Worm (Caenorhabditis elegans) whole organism, L4 larva: ENCODE results near the gene C01G10.15.

ENCODE experiments used
- D1046.2 ChIP-seq: fragments of 200-800 bp; sonication (Bioruptor generic); IDR thresholded peaks from 2 replicates; pipeline ENCODE4 v1.3.6; 2022; ENCODE audit warnings: missing genetic modification characterization, missing compliant biosample characterization
- F10B5.3 ChIP-seq: sonication (generic microtip); optimal IDR thresholded peaks from 2 replicates; lab custom pipeline; 2016; ENCODE audit warnings: mild to moderate bottlenecking, missing genetic modification characterization, missing compliant biosample characterization
- F37D6.2 ChIP-seq: sonication (generic microtip); optimal IDR thresholded peaks from 2 replicates; lab custom pipeline; 2016; ENCODE audit warnings: mild to moderate bottlenecking, missing genetic modification characterization, missing compliant biosample characterization
- F44E2.7 ChIP-seq: fragments of 200-800 bp; sonication (Bioruptor generic); IDR thresholded peaks from 2 replicates; pipeline ENCODE4 v2.1.2; 2022; ENCODE audit warnings: missing genetic modification characterization, missing compliant biosample characterization
- Y105C5A.15 ChIP-seq: fragments of 200-800 bp; sonication (Bioruptor generic); IDR thresholded peaks from 2 replicates; pipeline ENCODE4 v1.3.6; 2022; ENCODE audit warnings: missing genetic modification characterization, missing compliant biosample characterization
- Y48G9A.11 ChIP-seq: fragments of 200-800 bp; sonication (Bioruptor generic); IDR thresholded peaks from 2 replicates; pipeline ENCODE4 v1.3.6; 2022; ENCODE audit warnings: missing genetic modification reagents, missing genetic modification characterization, missing compliant biosample characterization
- Y5F2A.4 ChIP-seq: fragments of 200-800 bp; sonication (Bioruptor generic); optimal IDR thresholded peaks from 2 replicates; lab custom pipeline; 2018; ENCODE audit warnings: mild to moderate bottlenecking, missing genetic modification characterization, missing compliant biosample characterization
- ZK337.2 ChIP-seq: fragments of 200-800 bp; sonication (Bioruptor generic); IDR thresholded peaks from 2 replicates; pipeline ENCODE4 v1.3.6; 2022; ENCODE audit warnings: missing genetic modification reagents, missing genetic modification characterization, missing compliant biosample characterization
- aha-1 ChIP-seq: fragments of 150-350 bp; peaks from one replicate; lab custom pipeline; 2014; ENCODE audit warnings: missing biosample characterization, missing genetic modification characterization
- aly-2 ChIP-seq: sonication (generic microtip); optimal IDR thresholded peaks from 2 replicates; lab custom pipeline; 2018; ENCODE audit warnings: missing biosample characterization, missing genetic modification characterization
- arid-1 ChIP-seq: fragments of 200-800 bp; sonication (Bioruptor generic); conservative IDR thresholded peaks from 2 replicates; pipeline ENCODE4 v1.3.6; 2022; ENCODE audit warnings: missing genetic modification reagents, missing genetic modification characterization, missing compliant biosample characterization
- ceh-20 ChIP-seq: fragments of 200-800 bp; sonication (Bioruptor generic); IDR thresholded peaks from 2 replicates; pipeline ENCODE4 v1.3.6; 2022; ENCODE audit warnings: missing genetic modification reagents, missing genetic modification characterization, missing compliant biosample characterization
- ceh-28 ChIP-seq: fragments of 150-350 bp; optimal IDR thresholded peaks from 2 replicates; lab custom pipeline; 2014; ENCODE audit warnings: missing biosample characterization, missing genetic modification reagents, missing genetic modification characterization
- ceh-32 ChIP-seq: sonication (generic microtip); optimal IDR thresholded peaks from 2 replicates; lab custom pipeline; 2016; ENCODE audit warnings: mild to moderate bottlenecking, missing genetic modification characterization, missing compliant biosample characterization; ENCODE audit not compliant: poor library complexity
- ces-1 ChIP-seq: fragments of 150-350 bp; sonication (generic microtip); optimal IDR thresholded peaks from 4 replicates; lab custom pipeline; 2014; ENCODE audit warnings: missing biosample characterization, missing genetic modification reagents, missing genetic modification characterization
- ctbp-1 ChIP-seq: fragments of 200-800 bp; sonication (Bioruptor generic); IDR thresholded peaks from 2 replicates; pipeline ENCODE4 v1.3.6; 2022; ENCODE audit warnings: missing genetic modification reagents, missing genetic modification characterization, missing compliant biosample characterization
- daf-12 ChIP-seq: fragments of 150-350 bp; optimal IDR thresholded peaks from 2 replicates; lab custom pipeline; 2014; ENCODE audit warnings: missing biosample characterization, missing genetic modification reagents, missing genetic modification characterization
- daf-8 ChIP-seq: fragments of 200-800 bp; sonication (Bioruptor generic); IDR thresholded peaks from 2 replicates; pipeline ENCODE4 v1.3.6; 2022; ENCODE audit warnings: missing genetic modification characterization, missing compliant biosample characterization
- dmd-6 ChIP-seq: fragments of 200-800 bp; sonication (Bioruptor generic); IDR thresholded peaks from 2 replicates; pipeline ENCODE4 v1.3.6; 2022; ENCODE audit warnings: missing genetic modification reagents, missing genetic modification characterization, missing compliant biosample characterization
- dmd-9 ChIP-seq: fragments of 200-800 bp; sonication (Bioruptor generic); IDR thresholded peaks from 2 replicates; pipeline ENCODE4 v1.3.6; 2022; ENCODE audit warnings: missing genetic modification reagents, missing genetic modification characterization, missing compliant biosample characterization
- dpl-1 ChIP-seq: fragments of 150-350 bp; optimal IDR thresholded peaks from 2 replicates; lab custom pipeline; 2014; ENCODE audit warnings: missing biosample characterization, missing genetic modification reagents, missing genetic modification characterization
- dve-1 ChIP-seq: sonication (generic microtip); optimal IDR thresholded peaks from 2 replicates; lab custom pipeline; 2017; ENCODE audit warnings: antibody characterized with exemption, mild to moderate bottlenecking, missing genetic modification characterization, missing compliant biosample characterization; ENCODE audit not compliant: insufficient read depth
- fkh-10 ChIP-seq: fragments of 150-350 bp; optimal IDR thresholded peaks from 2 replicates; lab custom pipeline; 2014; ENCODE audit warnings: missing biosample characterization, missing genetic modification reagents, missing genetic modification characterization
- jun-1 ChIP-seq: fragments of 150-350 bp; optimal IDR thresholded peaks from 2 replicates; lab custom pipeline; 2014; ENCODE audit warnings: missing biosample characterization, missing genetic modification reagents, missing genetic modification characterization
- lin-1 ChIP-seq: fragments of 200-800 bp; sonication (Bioruptor generic); IDR thresholded peaks from 2 replicates; pipeline ENCODE4 v1.3.6; 2022; ENCODE audit warnings: missing genetic modification reagents, missing genetic modification characterization, missing compliant biosample characterization
- lin-13 ChIP-seq: fragments of 150-350 bp; optimal IDR thresholded peaks from 2 replicates; lab custom pipeline; 2014; ENCODE audit warnings: missing biosample characterization, missing genetic modification reagents, missing genetic modification characterization
- lin-38 ChIP-seq: fragments of 200-800 bp; sonication (Bioruptor generic); IDR thresholded peaks from 2 replicates; pipeline ENCODE4 v1.3.6; 2022; ENCODE audit warnings: missing genetic modification reagents, missing genetic modification characterization, missing compliant biosample characterization
- lin-39 ChIP-seq: fragments of 150-350 bp; optimal IDR thresholded peaks from 2 replicates; lab custom pipeline; 2014; ENCODE audit warnings: missing biosample characterization, missing genetic modification reagents, missing genetic modification characterization
- madf-5 ChIP-seq, 2 experiments: fragments of 200-800 bp; sonication (Bioruptor generic); IDR thresholded peaks; 2 replicates each; pipeline ENCODE4 v1.3.6; 2022; ENCODE audit warnings: missing compliant biosample characterization in 2 of 2, missing genetic modification characterization in 2 of 2
- mdl-1 ChIP-seq, 2 experiments: fragments of 150-350 bp in 1 of 2; sonication (generic microtip) in 1 of 2; optimal IDR thresholded peaks; 2 replicates each; lab custom pipeline; 2014 to 2017; ENCODE audit warnings: missing biosample characterization in 2 of 2, missing genetic modification characterization in 2 of 2
- mdt-29 ChIP-seq: fragments of 200-800 bp; sonication (Bioruptor generic); IDR thresholded peaks from 2 replicates; pipeline ENCODE4 v1.3.6; 2022; ENCODE audit warnings: missing genetic modification reagents, missing genetic modification characterization, missing compliant biosample characterization
- mep-1 ChIP-seq: fragments of 150-350 bp; sonication (generic microtip); optimal IDR thresholded peaks from 3 replicates; lab custom pipeline; 2014; ENCODE audit warnings: missing biosample characterization, missing genetic modification characterization
- nhr-10 ChIP-seq: fragments of 150-350 bp; optimal IDR thresholded peaks from 2 replicates; lab custom pipeline; 2014; ENCODE audit warnings: missing biosample characterization, missing genetic modification characterization
- nhr-42 ChIP-seq: fragments of 200-800 bp; sonication (Bioruptor generic); IDR thresholded peaks from 2 replicates; pipeline ENCODE4 v1.3.6; 2022; ENCODE audit warnings: missing genetic modification characterization, missing compliant biosample characterization
- nhr-48 ChIP-seq: sonication (generic microtip); optimal IDR thresholded peaks from 2 replicates; lab custom pipeline; 2016; ENCODE audit warnings: mild to moderate bottlenecking, missing genetic modification characterization, missing compliant biosample characterization
- nhr-76 ChIP-seq: fragments of 150-350 bp; optimal IDR thresholded peaks from 2 replicates; lab custom pipeline; 2014; ENCODE audit warnings: missing biosample characterization, missing genetic modification characterization
- rbr-2 ChIP-seq: sonication (generic microtip); optimal IDR thresholded peaks from 2 replicates; lab custom pipeline; 2016; ENCODE audit warnings: missing genotype, missing genetic modification characterization, missing compliant biosample characterization
- snpc-4 ChIP-seq: fragments of 150-350 bp; optimal IDR thresholded peaks from 2 replicates; lab custom pipeline; 2014; ENCODE audit warnings: missing biosample characterization, missing genetic modification characterization
- spr-1 ChIP-seq: sonication (generic microtip); optimal IDR thresholded peaks from 2 replicates; lab custom pipeline; 2016; ENCODE audit warnings: mild to moderate bottlenecking, missing genetic modification characterization, missing compliant biosample characterization
- spr-3 ChIP-seq: fragments of 200-800 bp; sonication (Bioruptor generic); optimal IDR thresholded peaks from 2 replicates; lab custom pipeline; 2018; ENCODE audit warnings: mild to moderate bottlenecking, missing genetic modification characterization, missing compliant biosample characterization
- tra-1 ChIP-seq: fragments of 200-800 bp; sonication (Bioruptor generic); IDR thresholded peaks from 2 replicates; pipeline ENCODE4 v1.3.6; 2022; ENCODE audit warnings: missing genetic modification reagents, missing genetic modification characterization, missing compliant biosample characterization
- zag-1 ChIP-seq: fragments of 150-350 bp; optimal IDR thresholded peaks from 2 replicates; lab custom pipeline; 2014; ENCODE audit warnings: missing biosample characterization, missing genetic modification characterization
- zfp-3 ChIP-seq: fragments of 200-800 bp; sonication (Bioruptor generic); conservative IDR thresholded peaks from 2 replicates; pipeline ENCODE4 v1.3.6; 2022; ENCODE audit warnings: missing genetic modification reagents, missing genetic modification characterization, missing compliant biosample characterization
- zip-11 ChIP-seq: fragments of 200-800 bp; sonication (Bioruptor generic); IDR thresholded peaks from 2 replicates; pipeline ENCODE4 v1.3.6; 2022; ENCODE audit warnings: missing genetic modification characterization, missing compliant biosample characterization
- ztf-11 ChIP-seq: fragments of 150-350 bp; optimal IDR thresholded peaks from 2 replicates; lab custom pipeline; 2014; ENCODE audit warnings: missing biosample characterization, missing genetic modification characterization

The C01G10.15 gene

DNA sequence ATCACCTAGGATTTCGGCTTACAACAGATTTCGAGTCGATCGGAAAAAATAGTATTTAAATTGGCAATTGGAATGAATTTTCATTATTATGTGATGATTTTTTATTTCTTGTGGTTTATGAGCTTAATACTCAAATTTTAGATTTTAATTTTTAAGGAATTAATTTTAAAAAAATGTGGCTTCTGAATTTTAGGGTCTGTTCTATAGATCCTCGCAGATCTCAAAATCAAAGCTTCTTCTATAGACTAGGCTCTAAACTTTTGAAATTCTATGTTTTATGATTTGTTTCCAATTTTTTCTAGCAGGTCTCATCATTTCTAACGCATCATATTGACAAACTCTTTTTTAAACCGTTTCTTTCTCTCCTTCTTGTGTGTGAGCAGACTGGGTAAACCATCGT is 5.6 kb upstream of the C01G10.15 start, which contains the start of gene txt-12:
txt-12 (plus strand) TSS at position 301 of the 400 bp plus-strand sequence.
- TF ChIP-seq ceh-20 (GFP tag; lab: Robert Waterston, UW) (no peak), nhr-76 (tag; lab: Kevin White, UChicago) (no peak), spr-1 (tag; lab: Kevin White, UChicago) (no peak), rbr-2 (tag; lab: Kevin White, UChicago) (no peak), nhr-48 (no peak), dpl-1 (no peak), F37D6.2 (tag; lab: Kevin White, UChicago) (no peak), aha-1 (tag; lab: Kevin White, UChicago) (no peak), madf-5 (GFP tag; IDR thresholded peaks at IDR 0.05; lab: Robert Waterston, UW) (no peak), ceh-32 (tag; lab: Kevin White, UChicago) (no peak), lin-13 (no peak), nhr-10 (tag; lab: Kevin White, UChicago) (no peak), fkh-10 (GFP tag; lab: Kevin White, UChicago) (no peak), snpc-4 (tag; lab: Kevin White, UChicago) (no peak), lin-39 (no peak), tra-1 (GFP tag; lab: Robert Waterston, UW) (no peak), ctbp-1 (GFP tag; lab: Robert Waterston, UW) (no peak)

DNA sequence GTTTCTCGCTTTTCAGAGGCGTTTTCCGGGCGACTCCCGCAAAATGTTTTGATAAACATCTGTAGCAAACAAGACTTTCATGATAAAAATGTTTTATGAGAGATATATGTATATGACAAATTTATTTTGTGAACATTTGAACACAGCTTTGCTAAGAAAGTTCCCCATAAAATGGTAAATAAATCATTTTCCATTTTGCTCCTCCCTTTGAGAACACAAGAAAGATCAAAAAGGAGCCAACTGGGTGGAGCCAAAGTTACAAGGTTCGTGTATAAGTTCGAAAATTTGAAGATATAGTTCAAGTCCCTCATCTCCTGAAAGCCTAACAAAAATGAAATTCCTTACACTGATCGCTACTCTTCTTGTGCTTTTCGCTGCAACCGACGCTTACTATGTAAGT is 3.4 kb upstream of the C01G10.15 start, which contains the start of gene C01G10.17:
C01G10.17 (plus strand) TSS at position 301 of the 400 bp plus-strand sequence.
- TF ChIP-seq lin-13 (no peak), dmd-6 (GFP tag; lab: Robert Waterston, UW) (no peak), zip-11 (no peak), Y105C5A.15 (no peak), ceh-28 (tag; lab: Kevin White, UChicago) (no peak), F10B5.3 (tag; lab: Kevin White, UChicago) (no peak), zfp-3 (GFP tag; lab: Robert Waterston, UW) (no peak), daf-8 (GFP tag; lab: Robert Waterston, UW) (no peak), jun-1 (tag; lab: Kevin White, UChicago) (no peak), arid-1 (no peak)

DNA sequence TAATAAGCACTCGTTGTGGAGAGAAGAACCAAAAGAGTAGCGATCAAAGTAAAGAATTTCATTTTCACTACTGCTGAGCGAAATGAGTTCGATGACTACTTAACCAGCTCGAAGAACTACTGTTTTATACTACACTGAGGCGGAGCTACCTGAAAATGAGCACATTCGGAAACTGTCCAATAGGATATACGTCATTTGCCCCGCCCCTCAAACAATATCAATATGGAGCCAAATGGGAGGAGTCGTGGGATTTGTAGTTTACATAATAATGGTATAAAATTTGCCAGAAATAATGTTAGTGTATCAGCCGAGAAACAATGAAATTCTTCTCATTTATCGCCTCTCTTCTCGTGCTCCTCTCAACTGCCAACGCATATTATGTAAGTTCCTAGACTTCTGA is 2.3 kb upstream of the C01G10.15 start, which contains the start of the genes C01G10.5 and C01G10.4:
C01G10.5 (minus strand) TSS at position 101 of the 400 bp plus-strand sequence.
C01G10.4 (plus strand) TSS at position 303 of the 400 bp plus-strand sequence.
- TF ChIP-seq ces-1 (GFP tag; lab: Kevin White, UChicago) (no peak), dve-1 (tag; lab: Kevin White, UChicago) (no peak), rbr-2 (tag; lab: Kevin White, UChicago) (no peak), jun-1 (tag; lab: Kevin White, UChicago) (no peak), mdt-29 (GFP tag; lab: Robert Waterston, UW) (no peak), zag-1 (tag; lab: Kevin White, UChicago) (no peak), ceh-32 (tag; lab: Kevin White, UChicago) (no peak), D1046.2 (GFP tag; lab: Robert Waterston, UW) (no peak), ZK337.2 (GFP tag; lab: Robert Waterston, UW) (no peak), spr-3 (GFP tag; lab: Kevin White, UChicago) (no peak), daf-12 (tag; lab: Kevin White, UChicago) (no peak), nhr-76 (tag; lab: Kevin White, UChicago) (no peak), Y5F2A.4 (no peak)
- TF ChIP-seq, all 104 proteins: peak for 0

DNA sequence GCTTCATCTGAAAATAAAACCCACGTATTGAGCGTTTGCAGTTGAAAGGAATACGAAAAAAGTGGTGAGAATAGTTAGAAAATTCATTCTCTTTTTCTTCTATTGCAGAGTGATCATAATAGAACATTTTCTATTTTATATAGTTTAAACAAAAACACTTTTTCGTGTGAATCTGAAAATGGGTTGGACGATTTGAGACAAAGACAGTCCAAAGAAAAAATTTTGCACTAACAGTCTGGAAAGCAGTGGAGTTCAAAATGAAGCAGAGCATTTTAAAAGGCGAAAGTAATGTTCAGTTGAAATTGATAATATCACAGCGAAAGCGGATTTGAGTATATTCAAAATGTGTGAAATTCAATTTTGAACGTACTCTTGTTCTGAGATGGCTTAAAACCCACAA is 1.5 kb upstream of the C01G10.15 start, which contains the start of gene C01G10.18:
C01G10.18 (minus strand) TSS at position 101 of the 400 bp plus-strand sequence.
- TF ChIP-seq dpl-1, result no peak
- no peak for TF ChIP-seq aly-2 (tag; lab: Kevin White, UChicago)
- no peak for TF ChIP-seq F44E2.7 (GFP tag; lab: Robert Waterston, UW)
- no peak for TF ChIP-seq daf-8 (GFP tag; lab: Robert Waterston, UW)
- no peak for TF ChIP-seq jun-1 (tag; lab: Kevin White, UChicago)
- no peak for TF ChIP-seq lin-1
- TF ChIP-seq lin-39, result no peak
- TF ChIP-seq zip-11, result no peak
- TF ChIP-seq dmd-9, result no peak
- TF ChIP-seq ztf-11 (tag; lab: Kevin White, UChicago), result no peak
- no peak for TF ChIP-seq mep-1 (tag; lab: Kevin White, UChicago)
- no peak for TF ChIP-seq mdl-1 (tag; optimal IDR thresholded peaks at IDR 0.05; lab: Kevin White, UChicago)
- TF ChIP-seq spr-1 (tag; lab: Kevin White, UChicago), result no peak
- no peak for TF ChIP-seq lin-38 (GFP tag; lab: Robert Waterston, UW)
- no peak for TF ChIP-seq spr-3 (GFP tag; lab: Kevin White, UChicago)
- no peak for TF ChIP-seq nhr-10 (tag; lab: Kevin White, UChicago)
- no peak for TF ChIP-seq nhr-42
- no peak for TF ChIP-seq Y48G9A.11 (GFP tag; lab: Robert Waterston, UW)
- TF ChIP-seq snpc-4 (tag; lab: Kevin White, UChicago), result no peak
- TF ChIP-seq, all 104 proteins: peak for 0
